Fruit fly (Drosophila melanogaster) whole organism, embryonic: ENCODE results near the gene Atu.

Experiments
- Bgb ChIP-seq: fragments of 200-800 bp; sonication (Bioruptor generic); IDR thresholded peaks from 2 replicates; pipeline ENCODE4 v1.3.6; 2022; ENCODE audit warnings: missing biosample characterization, missing genetic modification characterization; ENCODE audit not compliant: partially characterized antibody
- BtbVII ChIP-seq: fragments of 200-800 bp; sonication (Bioruptor generic); optimal IDR thresholded peaks from 3 replicates; lab custom pipeline; 2017; ENCODE audit warnings: missing biosample characterization, mild to moderate bottlenecking, missing genetic modification characterization
- CG12299 ChIP-seq: fragments of 200-800 bp; sonication (Bioruptor generic); optimal IDR thresholded peaks from 2 replicates; lab custom pipeline; 2018; ENCODE audit warnings: missing biosample characterization, mild to moderate bottlenecking, missing genetic modification characterization
- CG12769 ChIP-seq: fragments of 200-800 bp; sonication (Bioruptor generic); optimal IDR thresholded peaks from 2 replicates; lab custom pipeline; 2019; ENCODE audit warnings: missing biosample characterization, mild to moderate bottlenecking, missing genetic modification characterization, moderate library complexity
- CG1529 ChIP-seq: fragments of 200-800 bp; sonication (Bioruptor generic); optimal IDR thresholded peaks from 3 replicates; lab custom pipeline; 2018; ENCODE audit warnings: missing biosample characterization, missing genetic modification characterization
- CG15479 ChIP-seq: fragments of 200-800 bp; sonication (Bioruptor generic); optimal IDR thresholded peaks from 3 replicates; lab custom pipeline; 2019; ENCODE audit warnings: missing biosample characterization, mild to moderate bottlenecking, missing genetic modification characterization, moderate library complexity
- CG1603 ChIP-seq: fragments of 200-800 bp; sonication (Bioruptor generic); optimal IDR thresholded peaks from 2 replicates; lab custom pipeline; 2019; ENCODE audit warnings: missing biosample characterization, mild to moderate bottlenecking, missing genetic modification characterization, moderate library complexity
- CG17568 ChIP-seq: fragments of 200-800 bp; sonication (Bioruptor generic); optimal IDR thresholded peaks from 2 replicates; lab custom pipeline; 2018; ENCODE audit warnings: missing biosample characterization, mild to moderate bottlenecking, missing genetic modification characterization, moderate library complexity
- CG17612 ChIP-seq: fragments of 200-800 bp; sonication (Bioruptor generic); IDR thresholded peaks from 2 replicates; pipeline ENCODE4 v1.3.6; 2022; ENCODE audit warnings: missing biosample characterization, missing genetic modification characterization
- CG17912 ChIP-seq: fragments of 200-800 bp; sonication (Bioruptor generic); optimal IDR thresholded peaks from 2 replicates; lab custom pipeline; 2018; ENCODE audit warnings: missing biosample characterization, mild to moderate bottlenecking, missing genetic modification characterization
- CG2116 ChIP-seq: fragments of 200-800 bp; sonication (Bioruptor generic); optimal IDR thresholded peaks from 3 replicates; lab custom pipeline; 2018; ENCODE audit warnings: missing biosample characterization, mild to moderate bottlenecking, missing genetic modification characterization
- CG2712 ChIP-seq: fragments of 200-800 bp; optimal IDR thresholded peaks from 3 replicates; lab custom pipeline; 2019; ENCODE audit warnings: missing biosample characterization, mild to moderate bottlenecking, missing genetic modification characterization, moderate library complexity
- CG30020 ChIP-seq: fragments of 200-800 bp; optimal IDR thresholded peaks from 2 replicates; lab custom pipeline; 2019; ENCODE audit warnings: missing biosample characterization, mild to moderate bottlenecking, missing genetic modification characterization, moderate library complexity
- CG34376 ChIP-seq: fragments of 200-800 bp; sonication (Bioruptor generic); optimal IDR thresholded peaks from 2 replicates; lab custom pipeline; 2018; ENCODE audit warnings: missing biosample characterization, mild to moderate bottlenecking, missing genetic modification characterization
- CG3847 ChIP-seq: fragments of 200-800 bp; sonication (Bioruptor generic); IDR thresholded peaks from 2 replicates; pipeline ENCODE4 v1.3.6; 2022; ENCODE audit warnings: missing biosample characterization, missing genetic modification characterization
- CG4617 ChIP-seq: fragments of 200-800 bp; sonication (Bioruptor generic); optimal IDR thresholded peaks from 3 replicates; lab custom pipeline; 2016; ENCODE audit warnings: missing biosample characterization, missing genetic modification characterization, borderline replicate concordance
- CG6791 ChIP-seq: fragments of 200-800 bp; sonication (Bioruptor generic); IDR thresholded peaks from 3 replicates; pipeline ENCODE4 v1.3.6; 2022; ENCODE audit warnings: missing biosample characterization, missing genetic modification characterization; ENCODE audit not compliant: partially characterized antibody
- CG7372 ChIP-seq: fragments of 200-800 bp; sonication (Bioruptor generic); IDR thresholded peaks from 2 replicates; pipeline ENCODE4 v1.3.6; 2022; ENCODE audit warnings: missing biosample characterization, missing genetic modification characterization
- CrebB ChIP-seq: fragments of 200-800 bp; sonication (Bioruptor generic); optimal IDR thresholded peaks from 3 replicates; lab custom pipeline; 2018; ENCODE audit warnings: missing biosample characterization, mild to moderate bottlenecking, missing genetic modification characterization
- D19B ChIP-seq: fragments of 200-800 bp; sonication (Bioruptor generic); optimal IDR thresholded peaks from 2 replicates; lab custom pipeline; 2017; ENCODE audit warnings: missing biosample characterization, mild to moderate bottlenecking, missing genetic modification characterization
- Dp ChIP-seq: fragments of 200-800 bp; sonication (Bioruptor generic); optimal IDR thresholded peaks from 2 replicates; lab custom pipeline; 2018; ENCODE audit warnings: missing biosample characterization, mild to moderate bottlenecking, missing genetic modification characterization, moderate library complexity
- HLH4C ChIP-seq: fragments of 200-800 bp; sonication (Bioruptor generic); IDR thresholded peaks from 3 replicates; pipeline ENCODE4 v1.3.6; 2022; ENCODE audit warnings: missing biosample characterization, missing genetic modification characterization; ENCODE audit not compliant: partially characterized antibody
- Hmr ChIP-seq: fragments of 200-800 bp; sonication (Bioruptor generic); optimal IDR thresholded peaks from 3 replicates; lab custom pipeline; 2017; ENCODE audit warnings: mild to moderate bottlenecking, missing biosample characterization, missing genetic modification reagents, missing genetic modification characterization
- MBD-R2 ChIP-seq: fragments of 200-800 bp; sonication (Bioruptor generic); IDR thresholded peaks from 2 replicates; pipeline ENCODE4 v1.3.6; 2022; ENCODE audit warnings: missing biosample characterization, missing genetic modification characterization
- Med ChIP-seq: fragments of 200-800 bp; sonication (Bioruptor generic); peaks from one replicate; lab custom pipeline; 2016; ENCODE audit warnings: missing biosample characterization, missing genetic modification characterization, mild to moderate bottlenecking, inconsistent platforms, moderate library complexity
- Mes4 ChIP-seq: fragments of 200-800 bp; sonication (Bioruptor generic); optimal IDR thresholded peaks from 2 replicates; lab custom pipeline; 2016; ENCODE audit warnings: missing biosample characterization, missing genetic modification characterization
- Nf-YA ChIP-seq: fragments of 200-800 bp; sonication (Bioruptor generic); IDR thresholded peaks from 2 replicates; pipeline ENCODE4 v1.3.6; 2022; ENCODE audit warnings: missing biosample characterization, missing genetic modification characterization
- Ravus ChIP-seq: fragments of 200-800 bp; sonication (Bioruptor generic); IDR thresholded peaks from 2 replicates; pipeline ENCODE4 v1.3.6; 2022; ENCODE audit warnings: missing biosample characterization, missing genetic modification characterization
- Scr ChIP-seq: fragments of 200-800 bp; sonication (Bioruptor generic); IDR thresholded peaks from 2 replicates; pipeline ENCODE4 v1.3.6; 2022; ENCODE audit warnings: missing biosample characterization, missing genetic modification characterization; ENCODE audit not compliant: partially characterized antibody
- Side ChIP-seq: fragments of 200-800 bp; sonication (Bioruptor generic); optimal IDR thresholded peaks from 2 replicates; lab custom pipeline; 2016; ENCODE audit warnings: missing biosample characterization, missing genetic modification characterization
- amos ChIP-seq: fragments of 200-800 bp; sonication (Bioruptor generic); IDR thresholded peaks from 2 replicates; pipeline ENCODE4 v1.3.6; 2022; ENCODE audit warnings: missing biosample characterization, missing genetic modification characterization; ENCODE audit not compliant: partially characterized antibody
- cas ChIP-seq: fragments of 200-800 bp; sonication (Bioruptor generic); IDR thresholded peaks from 2 replicates; pipeline ENCODE4 v1.3.6; 2022; ENCODE audit warnings: missing biosample characterization, missing genetic modification characterization
- dan ChIP-seq: fragments of 200-800 bp; sonication (Bioruptor generic); IDR thresholded peaks from 2 replicates; pipeline ENCODE4 v1.3.6; 2022; ENCODE audit warnings: missing biosample characterization, missing genetic modification characterization
- disco-r ChIP-seq: fragments of 200-800 bp; sonication (Bioruptor generic); optimal IDR thresholded peaks from 2 replicates; lab custom pipeline; 2016; ENCODE audit warnings: missing biosample characterization, missing genetic modification characterization
- dm ChIP-seq: fragments of 200-800 bp; sonication (Bioruptor generic); optimal IDR thresholded peaks from 3 replicates; lab custom pipeline; 2016; ENCODE audit warnings: missing biosample characterization, missing genetic modification characterization
- dmrt11E ChIP-seq: fragments of 200-800 bp; sonication (Bioruptor generic); optimal IDR thresholded peaks from 3 replicates; lab custom pipeline; 2018; ENCODE audit warnings: missing biosample characterization, mild to moderate bottlenecking, missing genetic modification characterization, moderate library complexity
- grn ChIP-seq: fragments of 200-800 bp; sonication (Bioruptor generic); optimal IDR thresholded peaks from 3 replicates; lab custom pipeline; 2017; ENCODE audit warnings: missing biosample characterization, missing genetic modification characterization
- gsb ChIP-seq: fragments of 200-800 bp; sonication (Bioruptor generic); IDR thresholded peaks from 2 replicates; pipeline ENCODE4 v1.3.6; 2022; ENCODE audit warnings: missing biosample characterization, missing genetic modification characterization
- insv ChIP-seq, 2 experiments: fragments of 200-800 bp; sonication (Bioruptor generic); optimal IDR thresholded peaks; 3 replicates each; lab custom pipeline; 2016 to 2018; ENCODE audit warnings: missing biosample characterization in 2 of 2, missing genetic modification characterization in 2 of 2
- ken ChIP-seq: fragments of 200-800 bp; sonication (Bioruptor generic); IDR thresholded peaks from 3 replicates; pipeline ENCODE4 v1.3.6; 2022; ENCODE audit warnings: missing biosample characterization, missing genetic modification characterization
- kni ChIP-seq: fragments of 200-800 bp; sonication (Bioruptor generic); optimal IDR thresholded peaks from 3 replicates; lab custom pipeline; 2017; ENCODE audit warnings: mild to moderate bottlenecking, missing biosample characterization, missing genetic modification reagents, missing genetic modification characterization
- lab ChIP-seq: fragments of 200-800 bp; sonication (Bioruptor generic); optimal IDR thresholded peaks from 3 replicates; lab custom pipeline; 2017; ENCODE audit warnings: missing biosample characterization, missing genetic modification characterization, mild to moderate bottlenecking, moderate library complexity, missing genetic modification reagents
- mirr ChIP-seq: fragments of 200-800 bp; sonication (Bioruptor generic); optimal IDR thresholded peaks from 3 replicates; lab custom pipeline; 2018; ENCODE audit warnings: missing biosample characterization, mild to moderate bottlenecking, missing genetic modification characterization
- nerfin-1 ChIP-seq: fragments of 200-800 bp; sonication (Bioruptor generic); optimal IDR thresholded peaks from 3 replicates; lab custom pipeline; 2019; ENCODE audit warnings: missing biosample characterization, mild to moderate bottlenecking, missing genetic modification characterization, moderate library complexity
- nmo ChIP-seq: fragments of 200-800 bp; sonication (Bioruptor generic); optimal IDR thresholded peaks from 2 replicates; lab custom pipeline; 2018; ENCODE audit warnings: missing biosample characterization, mild to moderate bottlenecking, missing genetic modification characterization, moderate library complexity
- org-1 ChIP-seq: fragments of 200-800 bp; sonication (Bioruptor generic); optimal IDR thresholded peaks from 2 replicates; lab custom pipeline; 2017; ENCODE audit warnings: missing biosample characterization, missing genetic modification characterization
- otp ChIP-seq: fragments of 200-800 bp; sonication (Bioruptor generic); IDR thresholded peaks from 3 replicates; pipeline ENCODE4, ENCODE4 v1.3.6; 2022; ENCODE audit warnings: missing biosample characterization, missing genetic modification characterization
- sens ChIP-seq: fragments of 200-800 bp; sonication (Bioruptor generic); peaks from one replicate; lab custom pipeline; 2016; ENCODE audit warnings: missing biosample characterization, missing genetic modification characterization
- sisA ChIP-seq: fragments of 200-800 bp; sonication (Bioruptor generic); IDR thresholded peaks from 2 replicates; pipeline ENCODE4 v1.3.6; 2022; ENCODE audit warnings: missing biosample characterization, missing genetic modification characterization
- trem ChIP-seq: fragments of 200-800 bp; optimal IDR thresholded peaks from 3 replicates; lab custom pipeline; 2019; ENCODE audit warnings: missing biosample characterization, mild to moderate bottlenecking, missing genetic modification characterization, moderate library complexity

Gene Atu

DNA sequence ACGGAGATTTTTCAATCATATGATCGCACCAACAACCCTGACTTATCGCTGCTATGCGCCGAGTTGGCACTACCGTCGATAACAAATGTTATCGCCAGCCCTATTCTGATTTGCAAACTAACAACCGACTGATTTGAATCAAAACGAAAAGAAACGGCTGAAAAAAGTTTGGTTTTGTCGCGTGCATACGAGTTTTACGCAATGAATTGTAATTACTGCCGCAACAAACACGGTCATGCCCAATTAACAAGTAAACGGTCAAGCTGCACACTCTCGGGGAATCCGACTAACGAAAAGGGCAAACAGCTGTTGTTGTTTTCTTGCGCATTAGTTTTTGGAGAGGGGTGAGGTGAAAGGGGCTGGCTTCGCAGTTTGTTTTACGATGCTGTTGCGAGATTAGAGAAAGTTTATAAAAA is 48.4 kb upstream of the Atu start, which contains the start of the genes CG14671 and CG12746 (continued):
- TF ChIP-seq CG17568 (GFP tag; lab: Kevin White, UChicago) (no peak), kni (GFP tag; lab: Kevin White, UChicago) (peak; percentile 21), Med (GFP tag; lab: Kevin White, UChicago) (no peak), mirr (GFP tag; lab: Kevin White, UChicago) (peak; percentile 22), Ravus (GFP tag; lab: Robert Waterston, UW) (no peak), CG3847 (0 out of 2 replicates have a peak, but pooled peaks have one; percentile 18), gsb (GFP tag; lab: Robert Waterston, UW) (no peak), CrebB (tag; lab: Kevin White, UChicago) (peak; percentile 26), D19B (GFP tag; lab: Kevin White, UChicago) (no peak), dan (GFP tag; lab: Robert Waterston, UW) (no peak), otp (GFP tag; lab: Robert Waterston, UW) (0 out of 3 replicates have a peak, but pooled peaks have one; percentile 7), CG12299 (tag; lab: Kevin White, UChicago) (peak; percentile 22), CG30020 (peak; percentile 28), sens (peak; percentile 79), org-1 (GFP tag; lab: Kevin White, UChicago) (no peak), CG1603 (tag; lab: Kevin White, UChicago) (peak; percentile 38), CG34376 (GFP tag; lab: Kevin White, UChicago) (peak; percentile 31), Side (GFP tag; lab: Kevin White, UChicago) (no peak), cas (no peak), Bgb (GFP tag; lab: Robert Waterston, UW) (peak; percentile 20; the same call in 1 of the 2 replicates), CG17612 (no peak), CG6791 (no peak), disco-r (GFP tag; lab: Kevin White, UChicago) (no peak), CG2116 (GFP tag; lab: Kevin White, UChicago) (peak; percentile 78), lab (GFP tag; lab: Kevin White, UChicago) (no peak), Nf-YA (GFP tag; lab: Robert Waterston, UW) (no peak), grn (peak; percentile 44), trem (peak; percentile 99), CG15479 (GFP tag; lab: Kevin White, UChicago) (peak; percentile 57), HLH4C (peak; percentile 44; the same call in 2 of the 3 replicates), CG7372 (GFP tag; lab: Robert Waterston, UW) (no peak), insv (GFP tag; optimal IDR thresholded peaks at IDR 0.05; lab: Kevin White, UChicago) (peak in 1 of 2 experiments; percentile 94), sisA (GFP tag; lab: Robert Waterston, UW) (no peak), amos (GFP tag; lab: Robert Waterston, UW) (no peak; the same call in 1 of the 2 replicates), ken (GFP tag; lab: Robert Waterston, UW) (no peak), dmrt11E (tag; lab: Kevin White, UChicago) (no peak), CG2712 (tag; lab: Kevin White, UChicago) (peak; percentile 39), Hmr (GFP tag; lab: Kevin White, UChicago) (no peak), MBD-R2 (GFP tag; lab: Robert Waterston, UW) (peak; percentile 88), CG4617 (GFP tag; lab: Kevin White, UChicago) (peak; percentile 52), Mes4 (GFP tag; lab: Kevin White, UChicago) (no peak), BtbVII (GFP tag; lab: Kevin White, UChicago) (no peak), CG1529 (GFP tag; lab: Kevin White, UChicago) (no peak), Scr (GFP tag; lab: Robert Waterston, UW) (peak; percentile 39; the same call in 1 of the 2 replicates), nerfin-1 (no peak), nmo (peak; percentile 34), CG12769 (no peak), Dp (GFP tag; lab: Kevin White, UChicago) (peak; percentile 60), dm (GFP tag; lab: Kevin White, UChicago) (peak; percentile 19), CG17912 (GFP tag; lab: Kevin White, UChicago) (no peak)
